Worm (Caenorhabditis elegans) whole organism, L4 larva: ENCODE data around the gene rnf-121.
A peak's percentile ranks its signal among the peaks of the same experiment; 100 is the strongest.

ENCODE experiments used
- F37D6.2 ChIP-seq: sonication (generic microtip); optimal IDR thresholded peaks from 2 replicates; lab custom pipeline; 2016; ENCODE audit warnings: mild to moderate bottlenecking, missing genetic modification characterization, missing compliant biosample characterization
- F49E8.2 ChIP-seq: sonication (generic microtip); optimal IDR thresholded peaks from 2 replicates; lab custom pipeline; 2016; ENCODE audit warnings: missing compliant biosample characterization, mild to moderate bottlenecking, missing genetic modification characterization, borderline replicate concordance
- Y48G9A.11 ChIP-seq: fragments of 200-800 bp; sonication (Bioruptor generic); IDR thresholded peaks from 2 replicates; pipeline ENCODE4 v1.3.6; 2022; ENCODE audit warnings: missing genetic modification reagents, missing genetic modification characterization, missing compliant biosample characterization
- Y5F2A.4 ChIP-seq: fragments of 200-800 bp; sonication (Bioruptor generic); optimal IDR thresholded peaks from 2 replicates; lab custom pipeline; 2018; ENCODE audit warnings: mild to moderate bottlenecking, missing genetic modification characterization, missing compliant biosample characterization
- Y75B8A.6 ChIP-seq: fragments of 200-800 bp; sonication (Bioruptor generic); IDR thresholded peaks from 2 replicates; pipeline ENCODE4 v1.3.6; 2022; ENCODE audit warnings: missing genetic modification reagents, missing genetic modification characterization, missing compliant biosample characterization
- ZK337.2 ChIP-seq: fragments of 200-800 bp; sonication (Bioruptor generic); IDR thresholded peaks from 2 replicates; pipeline ENCODE4 v1.3.6; 2022; ENCODE audit warnings: missing genetic modification reagents, missing genetic modification characterization, missing compliant biosample characterization
- ZK546.5 ChIP-seq, 2 experiments: sonication (generic microtip); optimal IDR thresholded peaks; 2 replicates each; lab custom pipeline; 2017; ENCODE audit warnings: missing biosample characterization in 2 of 2, missing genetic modification characterization in 2 of 2
- aha-1 ChIP-seq: fragments of 150-350 bp; peaks from one replicate; lab custom pipeline; 2014; ENCODE audit warnings: missing biosample characterization, missing genetic modification characterization
- aly-2 ChIP-seq: sonication (generic microtip); optimal IDR thresholded peaks from 2 replicates; lab custom pipeline; 2018; ENCODE audit warnings: missing biosample characterization, missing genetic modification characterization
- ama-1 ChIP-seq: fragments of 150-350 bp; optimal IDR thresholded peaks from 2 replicates; lab custom pipeline; 2014; ENCODE audit warnings: inconsistent platforms, mixed read lengths
- arid-1 ChIP-seq: fragments of 200-800 bp; sonication (Bioruptor generic); conservative IDR thresholded peaks from 2 replicates; pipeline ENCODE4 v1.3.6; 2022; ENCODE audit warnings: missing genetic modification reagents, missing genetic modification characterization, missing compliant biosample characterization
- attf-4 ChIP-seq: sonication (generic microtip); optimal IDR thresholded peaks from 3 replicates; lab custom pipeline; 2017; ENCODE audit warnings: missing biosample characterization, missing genetic modification characterization
- ceh-28 ChIP-seq: fragments of 150-350 bp; optimal IDR thresholded peaks from 2 replicates; lab custom pipeline; 2014; ENCODE audit warnings: missing biosample characterization, missing genetic modification reagents, missing genetic modification characterization
- ceh-32 ChIP-seq: sonication (generic microtip); optimal IDR thresholded peaks from 2 replicates; lab custom pipeline; 2016; ENCODE audit warnings: mild to moderate bottlenecking, missing genetic modification characterization, missing compliant biosample characterization; ENCODE audit not compliant: poor library complexity
- daf-16 ChIP-seq, 3 experiments: sonication (generic microtip); optimal IDR thresholded peaks; 2 replicates each; lab custom pipeline; 2016 to 2017; ENCODE audit warnings: missing genetic modification characterization in 3 of 3, missing genetic modification reagents in 3 of 3, mild to moderate bottlenecking in 2 of 3, missing compliant biosample characterization in 2 of 3, missing biosample characterization in 1 of 3, moderate library complexity in 1 of 3
- daf-19 ChIP-seq: fragments of 200-800 bp; sonication (Bioruptor generic); conservative IDR thresholded peaks from 2 replicates; pipeline ENCODE4 v1.3.6; 2022; ENCODE audit warnings: missing genetic modification characterization, missing compliant biosample characterization
- dmd-6 ChIP-seq: fragments of 200-800 bp; sonication (Bioruptor generic); IDR thresholded peaks from 2 replicates; pipeline ENCODE4 v1.3.6; 2022; ENCODE audit warnings: missing genetic modification reagents, missing genetic modification characterization, missing compliant biosample characterization
- dmd-8 ChIP-seq: fragments of 200-800 bp; sonication (Bioruptor generic); IDR thresholded peaks from 2 replicates; pipeline ENCODE4 v1.3.6; 2022; ENCODE audit warnings: missing genetic modification characterization, missing compliant biosample characterization
- dmd-9 ChIP-seq: fragments of 200-800 bp; sonication (Bioruptor generic); IDR thresholded peaks from 2 replicates; pipeline ENCODE4 v1.3.6; 2022; ENCODE audit warnings: missing genetic modification reagents, missing genetic modification characterization, missing compliant biosample characterization
- dpl-1 ChIP-seq: fragments of 150-350 bp; optimal IDR thresholded peaks from 2 replicates; lab custom pipeline; 2014; ENCODE audit warnings: missing biosample characterization, missing genetic modification reagents, missing genetic modification characterization
- duxl-1 ChIP-seq: sonication (generic microtip); optimal IDR thresholded peaks from 2 replicates; lab custom pipeline; 2016; ENCODE audit warnings: mild to moderate bottlenecking, missing genetic modification characterization, moderate library complexity, missing compliant biosample characterization; ENCODE audit not compliant: poor library complexity
- dve-1 ChIP-seq: sonication (generic microtip); optimal IDR thresholded peaks from 2 replicates; lab custom pipeline; 2017; ENCODE audit warnings: antibody characterized with exemption, mild to moderate bottlenecking, missing genetic modification characterization, missing compliant biosample characterization; ENCODE audit not compliant: insufficient read depth
- gei-8 ChIP-seq: fragments of 200-800 bp; sonication (Bioruptor generic); optimal IDR thresholded peaks from 2 replicates; lab custom pipeline; 2018; ENCODE audit warnings: mild to moderate bottlenecking, missing genetic modification characterization, missing compliant biosample characterization
- hif-1 ChIP-seq, 2 experiments: sonication (generic microtip); optimal IDR thresholded peaks; 2 replicates each; lab custom pipeline; 2016 to 2017; ENCODE audit warnings: missing compliant biosample characterization in 2 of 2, missing genetic modification characterization in 2 of 2, missing genetic modification reagents in 2 of 2, missing genotype in 2 of 2, mild to moderate bottlenecking in 1 of 2
- hlh-11 ChIP-seq: fragments of 200-800 bp; sonication (Bioruptor generic); optimal IDR thresholded peaks from 2 replicates; lab custom pipeline; 2018; ENCODE audit warnings: mild to moderate bottlenecking, missing genetic modification characterization, missing compliant biosample characterization
- lin-15B ChIP-seq: fragments of 150-350 bp; sonication (generic microtip); optimal IDR thresholded peaks from 3 replicates; lab custom pipeline; 2014; ENCODE audit warnings: missing biosample characterization, missing genetic modification characterization
- lin-38 ChIP-seq: fragments of 200-800 bp; sonication (Bioruptor generic); IDR thresholded peaks from 2 replicates; pipeline ENCODE4 v1.3.6; 2022; ENCODE audit warnings: missing genetic modification reagents, missing genetic modification characterization, missing compliant biosample characterization
- lsy-2 ChIP-seq, 2 experiments: fragments of 150-350 bp in 1 of 2; sonication (generic microtip) in 1 of 2; optimal IDR thresholded peaks; 2 replicates each; lab custom pipeline; 2014 to 2017; ENCODE audit warnings: missing biosample characterization in 2 of 2, missing genetic modification characterization in 2 of 2
- mdl-1 ChIP-seq, 2 experiments: fragments of 150-350 bp in 1 of 2; sonication (generic microtip) in 1 of 2; optimal IDR thresholded peaks; 2 replicates each; lab custom pipeline; 2014 to 2017; ENCODE audit warnings: missing biosample characterization in 2 of 2, missing genetic modification characterization in 2 of 2
- mep-1 ChIP-seq: fragments of 150-350 bp; sonication (generic microtip); optimal IDR thresholded peaks from 3 replicates; lab custom pipeline; 2014; ENCODE audit warnings: missing biosample characterization, missing genetic modification characterization
- mes-2 ChIP-seq: sonication (generic microtip); optimal IDR thresholded peaks from 2 replicates; lab custom pipeline; 2016; ENCODE audit warnings: missing genotype, mild to moderate bottlenecking, missing genetic modification characterization, missing compliant biosample characterization; ENCODE audit not compliant: poor library complexity, severe bottlenecking
- mxl-2 ChIP-seq: fragments of 200-800 bp; sonication (Bioruptor generic); conservative IDR thresholded peaks from 2 replicates; pipeline ENCODE4 v1.3.6; 2022; ENCODE audit warnings: missing genetic modification reagents, missing genetic modification characterization, missing compliant biosample characterization
- mxl-3 ChIP-seq: fragments of 200-800 bp; sonication (Bioruptor generic); optimal IDR thresholded peaks from 2 replicates; lab custom pipeline; 2018; ENCODE audit warnings: mild to moderate bottlenecking, missing genetic modification characterization, missing compliant biosample characterization
- nhr-102 ChIP-seq: sonication (generic microtip); optimal IDR thresholded peaks from 2 replicates; lab custom pipeline; 2016; ENCODE audit warnings: mild to moderate bottlenecking, missing genetic modification characterization, moderate library complexity, missing compliant biosample characterization
- nhr-25 ChIP-seq: sonication (generic microtip); optimal IDR thresholded peaks from 2 replicates; lab custom pipeline; 2017; ENCODE audit warnings: missing genetic modification characterization, mild to moderate bottlenecking, missing compliant biosample characterization, antibody characterized with exemption, moderate library complexity, borderline replicate concordance; ENCODE audit not compliant: insufficient read depth
- nhr-41 ChIP-seq: fragments of 200-800 bp; sonication (Bioruptor generic); IDR thresholded peaks from 2 replicates; pipeline ENCODE4 v1.3.6; 2022; ENCODE audit warnings: missing genetic modification reagents, missing genetic modification characterization, missing compliant biosample characterization
- nhr-48 ChIP-seq: sonication (generic microtip); optimal IDR thresholded peaks from 2 replicates; lab custom pipeline; 2016; ENCODE audit warnings: mild to moderate bottlenecking, missing genetic modification characterization, missing compliant biosample characterization
- nhr-6 ChIP-seq: fragments of 150-350 bp; optimal IDR thresholded peaks from 2 replicates; lab custom pipeline; 2014; ENCODE audit warnings: missing biosample characterization, missing genetic modification characterization
- rbr-2 ChIP-seq: sonication (generic microtip); optimal IDR thresholded peaks from 2 replicates; lab custom pipeline; 2016; ENCODE audit warnings: missing genotype, missing genetic modification characterization, missing compliant biosample characterization
- saeg-2 ChIP-seq: fragments of 200-800 bp; sonication (Bioruptor generic); IDR thresholded peaks from 2 replicates; pipeline ENCODE4 v1.3.6; 2022; ENCODE audit warnings: missing genetic modification reagents, missing genetic modification characterization, missing compliant biosample characterization
- sdz-12 ChIP-seq: fragments of 200-800 bp; sonication (Bioruptor generic); optimal IDR thresholded peaks from 2 replicates; lab custom pipeline; 2018; ENCODE audit warnings: mild to moderate bottlenecking, missing genetic modification characterization, missing compliant biosample characterization
- snpc-1.2 ChIP-seq: fragments of 200-800 bp; sonication (Bioruptor generic); IDR thresholded peaks from 2 replicates; pipeline ENCODE4 v1.3.6; 2022; ENCODE audit warnings: missing genetic modification reagents, missing genetic modification characterization, missing compliant biosample characterization
- snpc-4 ChIP-seq: fragments of 150-350 bp; optimal IDR thresholded peaks from 2 replicates; lab custom pipeline; 2014; ENCODE audit warnings: missing biosample characterization, missing genetic modification characterization
- spr-1 ChIP-seq: sonication (generic microtip); optimal IDR thresholded peaks from 2 replicates; lab custom pipeline; 2016; ENCODE audit warnings: mild to moderate bottlenecking, missing genetic modification characterization, missing compliant biosample characterization
- unc-130 ChIP-seq: sonication (generic microtip); optimal IDR thresholded peaks from 2 replicates; lab custom pipeline; 2016; ENCODE audit warnings: missing genetic modification reagents, missing genetic modification characterization, missing compliant biosample characterization
- vab-7 ChIP-seq: fragments of 200-800 bp; sonication (Bioruptor generic); IDR thresholded peaks from 2 replicates; pipeline ENCODE4 v1.3.6; 2022; ENCODE audit warnings: missing genetic modification reagents, missing genetic modification characterization, missing compliant biosample characterization
- zip-11 ChIP-seq: fragments of 200-800 bp; sonication (Bioruptor generic); IDR thresholded peaks from 2 replicates; pipeline ENCODE4 v1.3.6; 2022; ENCODE audit warnings: missing genetic modification characterization, missing compliant biosample characterization
- zip-2 ChIP-seq: fragments of 150-350 bp; optimal IDR thresholded peaks from 2 replicates; lab custom pipeline; 2014; ENCODE audit warnings: missing biosample characterization, missing genetic modification characterization
- ztf-7 ChIP-seq: fragments of 150-350 bp; optimal IDR thresholded peaks from 2 replicates; lab custom pipeline; 2014; ENCODE audit warnings: missing biosample characterization, missing genetic modification characterization

Gene rnf-121

DNA sequence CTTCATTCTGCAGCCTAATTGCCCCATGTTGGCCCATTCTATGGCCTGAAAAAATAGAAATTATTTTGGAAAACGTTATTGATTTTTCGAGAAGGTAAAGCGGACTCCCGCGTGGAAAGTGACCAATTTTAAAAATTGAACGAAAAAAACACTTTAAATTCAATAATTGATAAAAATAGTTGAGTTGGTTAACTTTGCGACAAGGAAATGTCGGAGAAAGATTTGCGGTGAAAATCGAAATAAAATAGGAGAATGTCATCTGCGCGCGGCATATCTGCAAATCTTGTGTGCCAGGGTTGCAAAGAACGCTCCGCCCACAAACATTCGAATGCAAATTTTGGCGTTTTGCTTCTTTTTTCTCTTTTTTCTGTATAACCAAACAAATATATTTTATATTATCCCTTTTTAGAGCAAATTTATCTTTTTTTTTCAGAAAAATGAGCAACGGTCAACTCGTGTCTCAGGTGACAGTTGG, at the start of gene rnf-121, which contains the start of gene C16C10.4:
rnf-121 (minus strand) TSS at position 51 of the 475 bp plus-strand sequence.
C16C10.4 (plus strand) TSS at position 434 of the 475 bp plus-strand sequence.
- TF ChIP-seq Y75B8A.6 (GFP tag; lab: Robert Waterston, UW) = no peak
- TF ChIP-seq lin-38 = peak; percentile 74
- TF ChIP-seq F37D6.2 (tag; lab: Kevin White, UChicago) = peak; percentile 11
- peak; percentile 95 for TF ChIP-seq mes-2 (tag; lab: Kevin White, UChicago)
- no peak for TF ChIP-seq mdl-1 (tag; optimal IDR thresholded peaks at IDR 0.05; lab: Kevin White, UChicago)
- TF ChIP-seq F49E8.2 = peak; percentile 29
- peak; percentile 23 for TF ChIP-seq zip-2 (tag; lab: Kevin White, UChicago)
- no peak for TF ChIP-seq mxl-3 (GFP tag; lab: Kevin White, UChicago)
- no peak for TF ChIP-seq dmd-9 (GFP tag; lab: Robert Waterston, UW)
- no peak for TF ChIP-seq ZK546.5 (tag; optimal IDR thresholded peaks at IDR 0.05; lab: Kevin White, UChicago)
- TF ChIP-seq saeg-2 = no peak
- TF ChIP-seq aha-1 (tag; lab: Kevin White, UChicago) = peak; percentile 45
- peak; percentile 71 for TF ChIP-seq dpl-1 (GFP tag; lab: Kevin White, UChicago)
- TF ChIP-seq mep-1 (tag; lab: Kevin White, UChicago) = peak; percentile 66
- TF ChIP-seq nhr-25 = no peak
- TF ChIP-seq Y48G9A.11 (GFP tag; lab: Robert Waterston, UW) = peak; percentile 63; the same call in 1 of the 2 replicates
- TF ChIP-seq hlh-11 (tag; lab: Kevin White, UChicago) = no peak
- peak; percentile 77 for TF ChIP-seq spr-1
- TF ChIP-seq nhr-48 (tag; lab: Kevin White, UChicago) = peak; percentile 30
- TF ChIP-seq snpc-1.2 (GFP tag; lab: Robert Waterston, UW) = peak; percentile 46; the same call in 1 of the 2 replicates
- no peak for TF ChIP-seq dmd-8 (GFP tag; lab: Robert Waterston, UW)
- no peak for TF ChIP-seq zip-11 (GFP tag; lab: Robert Waterston, UW)
- TF ChIP-seq vab-7 (GFP tag; lab: Robert Waterston, UW) = peak; percentile 40; the same call in 1 of the 2 replicates
- TF ChIP-seq sdz-12 (GFP tag; lab: Kevin White, UChicago) = no peak
- TF ChIP-seq daf-19 (GFP tag; lab: Robert Waterston, UW) = 0 out of 2 replicates have a peak, but pooled peaks have one; percentile 54
- TF ChIP-seq dve-1 (tag; lab: Kevin White, UChicago) = peak; percentile 29
- TF ChIP-seq mxl-2 = no peak
- TF ChIP-seq rbr-2 (tag; lab: Kevin White, UChicago) = peak; percentile 54
- TF ChIP-seq ZK337.2 (GFP tag; lab: Robert Waterston, UW) = no peak
- TF ChIP-seq dmd-6 = no peak
- TF ChIP-seq lin-15B (tag; lab: Kevin White, UChicago) = no peak
- TF ChIP-seq ama-1 (lab: Kevin White, UChicago) = peak; percentile 9
- no peak for TF ChIP-seq aly-2 (tag; lab: Kevin White, UChicago)
- peak; percentile 81 for TF ChIP-seq arid-1
- TF ChIP-seq Y5F2A.4 (GFP tag; lab: Kevin White, UChicago) = peak; percentile 43
- no peak for TF ChIP-seq gei-8 (GFP tag; lab: Kevin White, UChicago)
- no peak for TF ChIP-seq attf-4 (tag; lab: Kevin White, UChicago)
- TF ChIP-seq snpc-4 = no peak
- TF ChIP-seq ztf-7 (tag; lab: Kevin White, UChicago) = peak; percentile 50
- TF ChIP-seq duxl-1 (tag; lab: Kevin White, UChicago) = peak; percentile 82
- peak; percentile 67 for TF ChIP-seq nhr-102 (tag; lab: Kevin White, UChicago)
- TF ChIP-seq daf-16 (GFP tag; optimal IDR thresholded peaks at IDR 0.05; lab: Kevin White, UChicago) = peak in 1 of 2 experiments; percentile 70
- TF ChIP-seq daf-16 (tag; optimal IDR thresholded peaks at IDR 0.05; lab: Kevin White, UChicago) = no peak
- peak in 1 of 2 experiments; percentile 71 for TF ChIP-seq lsy-2 (tag; optimal IDR thresholded peaks at IDR 0.05; lab: Kevin White, UChicago)
- TF ChIP-seq nhr-6 = peak; percentile 67
- TF ChIP-seq unc-130 (GFP tag; lab: Kevin White, UChicago) = peak; percentile 82
- TF ChIP-seq hif-1 (tag; optimal IDR thresholded peaks at IDR 0.05; lab: Kevin White, UChicago) = peak in 1 of 2 experiments; percentile 36
- TF ChIP-seq ceh-32 = no peak
- peak; percentile 4 for TF ChIP-seq ceh-28
- no peak for TF ChIP-seq nhr-41 (GFP tag; lab: Robert Waterston, UW)
